Worm (Caenorhabditis elegans) whole organism, mixed stage, embryonic: ENCODE data around the gene F13H8.1.

Experiments used
- M03D4.4 ChIP-seq: sonication (generic microtip); optimal IDR thresholded peaks from 2 replicates; lab custom pipeline; 2017; ENCODE audit warnings: mild to moderate bottlenecking, missing genetic modification characterization, missing compliant biosample characterization
- bed-3 ChIP-seq: fragments of 200-800 bp; sonication (Bioruptor generic); optimal IDR thresholded peaks from 3 replicates; lab custom pipeline; 2018; ENCODE audit warnings: mild to moderate bottlenecking, missing genetic modification characterization, moderate library complexity, missing compliant biosample characterization
- blmp-1 ChIP-seq: fragments of 150-350 bp; optimal IDR thresholded peaks from 2 replicates; lab custom pipeline; 2014; ENCODE audit warnings: missing biosample characterization, missing genetic modification characterization
- ceh-39 ChIP-seq: fragments of 150-350 bp; optimal IDR thresholded peaks from 2 replicates; lab custom pipeline; 2014; ENCODE audit warnings: missing biosample characterization, missing genetic modification characterization
- ceh-43 ChIP-seq: fragments of 200-800 bp; sonication (Bioruptor generic); optimal IDR thresholded peaks from 2 replicates; lab custom pipeline; 2018; ENCODE audit warnings: mild to moderate bottlenecking, missing genetic modification characterization, moderate library complexity, missing compliant biosample characterization
- ceh-83 ChIP-seq: fragments of 200-800 bp; sonication (Bioruptor generic); optimal IDR thresholded peaks from 2 replicates; lab custom pipeline; 2018; ENCODE audit warnings: mild to moderate bottlenecking, missing genetic modification characterization, missing compliant biosample characterization
- ces-1 ChIP-seq: fragments of 150-350 bp; optimal IDR thresholded peaks from 2 replicates; lab custom pipeline; 2014; ENCODE audit warnings: missing biosample characterization, missing genetic modification reagents, missing genetic modification characterization
- cnd-1 ChIP-seq: fragments of 200-800 bp; sonication (Bioruptor generic); optimal IDR thresholded peaks from 2 replicates; lab custom pipeline; 2018; ENCODE audit warnings: mild to moderate bottlenecking, missing genetic modification characterization, missing compliant biosample characterization
- drap-1 ChIP-seq: fragments of 200-800 bp; sonication (Bioruptor generic); optimal IDR thresholded peaks from 3 replicates; lab custom pipeline; 2018; ENCODE audit warnings: mild to moderate bottlenecking, missing genetic modification characterization, missing compliant biosample characterization
- flh-1 ChIP-seq: fragments of 200-800 bp; sonication (Bioruptor generic); optimal IDR thresholded peaks from 2 replicates; lab custom pipeline; 2018; ENCODE audit warnings: mild to moderate bottlenecking, missing genetic modification characterization, moderate library complexity, missing compliant biosample characterization
- ham-2 ChIP-seq: fragments of 200-800 bp; sonication (Bioruptor generic); optimal IDR thresholded peaks from 2 replicates; lab custom pipeline; 2018; ENCODE audit warnings: mild to moderate bottlenecking, missing genetic modification characterization, missing compliant biosample characterization
- hlh-1 ChIP-seq: fragments of 150-350 bp; optimal IDR thresholded peaks from 2 replicates; lab custom pipeline; 2014; ENCODE audit warnings: missing biosample characterization, missing genetic modification reagents, missing genetic modification characterization
- lin-13 ChIP-seq: fragments of 150-350 bp; optimal IDR thresholded peaks from 2 replicates; lab custom pipeline; 2014; ENCODE audit warnings: missing biosample characterization, missing genetic modification characterization
- lin-32 ChIP-seq: fragments of 200-800 bp; sonication (Bioruptor generic); optimal IDR thresholded peaks from 2 replicates; lab custom pipeline; 2018; ENCODE audit warnings: mild to moderate bottlenecking, missing genetic modification characterization, missing compliant biosample characterization
- lsy-2 ChIP-seq: fragments of 150-350 bp; optimal IDR thresholded peaks from 2 replicates; lab custom pipeline; 2014; ENCODE audit warnings: missing biosample characterization, missing genetic modification characterization
- mab-5 ChIP-seq: fragments of 150-350 bp; optimal IDR thresholded peaks from 2 replicates; lab custom pipeline; 2014; ENCODE audit warnings: missing biosample characterization, missing genetic modification characterization
- mep-1 ChIP-seq: fragments of 150-350 bp; optimal IDR thresholded peaks from 2 replicates; lab custom pipeline; 2017; ENCODE audit warnings: missing biosample characterization, missing genetic modification reagents, missing genetic modification characterization, inconsistent platforms
- nhr-12 ChIP-seq: fragments of 150-350 bp; optimal IDR thresholded peaks from 2 replicates; lab custom pipeline; 2014; ENCODE audit warnings: missing biosample characterization, missing genetic modification characterization
- nhr-2 ChIP-seq: fragments of 150-350 bp; optimal IDR thresholded peaks from 2 replicates; lab custom pipeline; 2014; ENCODE audit warnings: missing biosample characterization, missing genetic modification characterization
- nhr-237 ChIP-seq: fragments of 150-350 bp; optimal IDR thresholded peaks from 2 replicates; lab custom pipeline; 2014; ENCODE audit warnings: missing biosample characterization, missing genetic modification characterization
- nhr-28 ChIP-seq: fragments of 150-350 bp; optimal IDR thresholded peaks from 2 replicates; lab custom pipeline; 2014; ENCODE audit warnings: missing biosample characterization, missing genetic modification characterization
- nhr-76 ChIP-seq: sonication (generic microtip); optimal IDR thresholded peaks from 2 replicates; lab custom pipeline; 2017; ENCODE audit warnings: missing biosample characterization, missing genetic modification characterization
- pha-4 ChIP-seq: fragments of 150-350 bp; optimal IDR thresholded peaks from 2 replicates; lab custom pipeline; 2018; ENCODE audit warnings: missing biosample characterization, missing genetic modification reagents, missing genetic modification characterization
- sem-2 ChIP-seq: fragments of 200-800 bp; sonication (Bioruptor generic); optimal IDR thresholded peaks from 2 replicates; lab custom pipeline; 2018; ENCODE audit warnings: mild to moderate bottlenecking, missing genetic modification characterization, missing compliant biosample characterization
- snpc-4 ChIP-seq: fragments of 150-350 bp; optimal IDR thresholded peaks from 2 replicates; lab custom pipeline; 2014; ENCODE audit warnings: missing biosample characterization, missing genetic modification characterization
- sptf-1 ChIP-seq: sonication (generic microtip); optimal IDR thresholded peaks from 2 replicates; lab custom pipeline; 2017; ENCODE audit warnings: mild to moderate bottlenecking, missing genetic modification characterization, moderate library complexity, missing compliant biosample characterization
- tbx-8 ChIP-seq: fragments of 200-800 bp; sonication (Bioruptor generic); optimal IDR thresholded peaks from 2 replicates; lab custom pipeline; 2018; ENCODE audit warnings: mild to moderate bottlenecking, missing genetic modification characterization, moderate library complexity, missing compliant biosample characterization
- unc-120 ChIP-seq: sonication (generic microtip); optimal IDR thresholded peaks from 2 replicates; lab custom pipeline; 2017; ENCODE audit warnings: missing genetic modification characterization, missing compliant biosample characterization; ENCODE audit not compliant: poor library complexity, severe bottlenecking
- unc-39 ChIP-seq: fragments of 150-350 bp; optimal IDR thresholded peaks from 2 replicates; lab custom pipeline; 2014; ENCODE audit warnings: missing biosample characterization, missing genetic modification characterization
- unc-62 ChIP-seq: fragments of 150-350 bp; optimal IDR thresholded peaks from 2 replicates; lab custom pipeline; 2014; ENCODE audit warnings: missing biosample characterization, missing genetic modification reagents, missing genetic modification characterization
- zip-8 ChIP-seq: fragments of 150-350 bp; optimal IDR thresholded peaks from 2 replicates; lab custom pipeline; 2014; ENCODE audit warnings: missing biosample characterization, missing genetic modification characterization
- ztf-11 ChIP-seq: fragments of 150-350 bp; optimal IDR thresholded peaks from 2 replicates; lab custom pipeline; 2014; ENCODE audit warnings: missing biosample characterization, missing genetic modification characterization

F13H8.1 gene

ce11 chrII:6281002-6281401, 2.2 kb upstream of the F13H8.1 start, which contains the start of gene scly-1:
Gene scly-1 (minus strand): TSS chrII:6281102.
- no peak for TF ChIP-seq tbx-8 (GFP tag; lab: Kevin White, UChicago)
- TF ChIP-seq ceh-39 (tag; lab: Kevin White, UChicago) = no peak
- no peak for TF ChIP-seq drap-1
- TF ChIP-seq mep-1 (tag; lab: Kevin White, UChicago) = no peak
- TF ChIP-seq nhr-237 = no peak
- TF ChIP-seq snpc-4 = no peak
- no peak for TF ChIP-seq nhr-12 (tag; lab: Kevin White, UChicago)
- TF ChIP-seq zip-8 (tag; lab: Kevin White, UChicago) = no peak
- no peak for TF ChIP-seq ceh-43

- TF ChIP-seq tbx-8 (GFP tag; lab: Kevin White, UChicago) (no peak), hlh-1 (no peak), M03D4.4 (tag; lab: Kevin White, UChicago) (no peak), ceh-83 (GFP tag; lab: Kevin White, UChicago) (no peak), nhr-2 (tag; lab: Kevin White, UChicago) (no peak)
These were observed 1.3 kb upstream of the F13H8.1 start for ce11 chrII:6281903-6282302.

ce11 chrII:6286865-6287264, 3.7 kb downstream of the F13H8.1 start, which contains the start of gene F13H8.6:
Gene F13H8.6 (minus strand): TSS chrII:6286965.
- TF ChIP-seq ham-2 (GFP tag; lab: Kevin White, UChicago) = no peak
- TF ChIP-seq zip-8 (tag; lab: Kevin White, UChicago) = no peak
- TF ChIP-seq sptf-1 (tag; lab: Kevin White, UChicago) = no peak
- TF ChIP-seq mep-1 (tag; lab: Kevin White, UChicago) = no peak
- no peak for TF ChIP-seq ceh-83 (GFP tag; lab: Kevin White, UChicago)
- TF ChIP-seq bed-3 (GFP tag; lab: Kevin White, UChicago) = no peak
- no peak for TF ChIP-seq snpc-4
- no peak for TF ChIP-seq ceh-43
- no peak for TF ChIP-seq mab-5 (tag; lab: Kevin White, UChicago)
- TF ChIP-seq drap-1 = no peak
- no peak for TF ChIP-seq cnd-1 (tag; lab: Kevin White, UChicago)
- TF ChIP-seq, all 35 proteins: peak for 0

DNA sequence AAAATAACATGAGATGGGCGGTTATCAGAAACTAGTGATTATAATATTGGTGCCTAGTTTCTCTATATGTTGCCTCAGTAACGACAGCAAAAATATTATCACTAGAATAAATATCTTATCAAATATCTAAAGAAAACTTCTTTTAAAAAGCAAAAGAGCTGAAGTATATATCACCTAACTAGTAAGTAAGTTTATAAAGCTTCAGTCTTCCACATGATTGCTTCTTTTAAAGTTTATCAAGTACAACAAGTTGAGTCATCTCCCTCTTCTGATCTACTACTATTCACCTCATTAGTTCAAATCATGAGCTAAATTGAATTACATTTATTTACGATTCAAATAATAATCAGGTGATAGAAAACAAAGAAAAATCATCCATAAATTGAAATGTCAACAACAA, 4.9 kb downstream of the F13H8.1 start:
- TF ChIP-seq sem-2 (no peak), ceh-43 (no peak), mep-1 (tag; lab: Kevin White, UChicago) (no peak), ces-1 (GFP tag; lab: Kevin White, UChicago) (no peak), hlh-1 (no peak), cnd-1 (tag; lab: Kevin White, UChicago) (no peak), lin-13 (tag; lab: Kevin White, UChicago) (no peak), nhr-12 (tag; lab: Kevin White, UChicago) (no peak), bed-3 (GFP tag; lab: Kevin White, UChicago) (no peak), flh-1 (GFP tag; lab: Kevin White, UChicago) (no peak), zip-8 (tag; lab: Kevin White, UChicago) (no peak), mab-5 (tag; lab: Kevin White, UChicago) (no peak), unc-62 (GFP tag; lab: Kevin White, UChicago) (no peak), unc-120 (tag; lab: Kevin White, UChicago) (no peak), drap-1 (no peak), tbx-8 (GFP tag; lab: Kevin White, UChicago) (no peak), lin-32 (GFP tag; lab: Kevin White, UChicago) (no peak), ztf-11 (tag; lab: Kevin White, UChicago) (no peak), blmp-1 (tag; lab: Kevin White, UChicago) (no peak), nhr-28 (no peak)

DNA sequence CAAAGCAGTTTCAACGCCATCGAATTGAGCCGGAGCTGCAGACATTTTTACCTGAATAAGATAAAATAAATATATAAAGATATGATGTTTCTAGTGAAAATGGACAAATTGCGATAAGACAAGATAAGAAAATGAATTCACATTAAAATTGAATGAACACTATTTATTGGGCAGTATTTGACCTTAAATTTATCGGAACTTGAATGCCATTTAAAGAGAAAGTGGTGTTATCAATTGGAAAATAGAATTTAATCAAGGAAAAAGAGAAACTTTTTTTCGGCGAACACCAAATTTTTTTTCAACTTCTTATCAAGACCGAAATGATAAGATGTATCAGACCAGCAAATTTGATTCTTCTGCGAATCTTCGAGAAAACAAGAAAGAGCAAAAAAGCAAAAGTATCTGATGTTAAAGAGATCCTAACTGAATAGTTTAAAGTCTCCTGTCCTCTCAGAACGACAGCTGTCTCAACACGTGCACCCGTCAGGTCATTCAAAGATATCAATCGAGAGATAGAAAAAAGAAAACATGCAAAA, 6.9 kb downstream of the F13H8.1 start, which contains the start of gene upb-1:
upb-1 (minus strand) TSS at position 51 of the 536 bp plus-strand sequence.
- TF ChIP-seq cnd-1 (tag; lab: Kevin White, UChicago) (no peak), unc-62 (GFP tag; lab: Kevin White, UChicago) (peak; percentile 90), hlh-1 (peak; percentile 100), unc-120 (tag; lab: Kevin White, UChicago) (no peak)

DNA sequence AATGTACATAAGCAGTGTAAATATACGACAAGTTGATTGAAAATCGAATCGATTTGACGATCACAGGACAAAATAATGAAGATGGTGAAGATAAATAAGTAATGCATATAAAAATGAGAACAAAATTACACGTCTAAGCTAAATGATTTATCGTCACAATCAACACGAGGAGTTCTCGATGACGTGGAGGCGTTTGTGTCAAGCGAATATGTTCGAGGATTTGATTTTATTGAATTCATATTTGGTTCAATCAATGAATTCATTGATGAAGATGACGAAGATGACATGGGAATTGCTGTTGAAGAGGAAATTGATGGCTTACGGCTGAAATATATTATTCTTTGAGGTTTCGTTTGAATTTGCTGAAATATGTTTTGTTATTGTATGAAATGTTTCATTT, 9.3 kb downstream of the F13H8.1 start, which contains the start of gene nyn-3:
nyn-3 (minus strand) TSS at position 101 of the 400 bp plus-strand sequence.
- TF ChIP-seq unc-62 (GFP tag; lab: Kevin White, UChicago) (no peak), nhr-76 (no peak), unc-39 (tag; lab: Kevin White, UChicago) (no peak), pha-4 (no peak), zip-8 (tag; lab: Kevin White, UChicago) (no peak), cnd-1 (tag; lab: Kevin White, UChicago) (no peak), lsy-2 (no peak), nhr-12 (tag; lab: Kevin White, UChicago) (no peak), sem-2 (no peak)
